Worm (Caenorhabditis elegans) whole organism, midembryonic: ENCODE data around the gene rnst-2.

Source experiments
- cog-1 ChIP-seq: sonication (generic microtip); optimal IDR thresholded peaks from 2 replicates; lab custom pipeline; 2016; ENCODE audit warnings: missing genetic modification characterization, missing compliant biosample characterization
- klf-2 ChIP-seq: fragments of 200-800 bp; sonication (Bioruptor generic); conservative IDR thresholded peaks from 2 replicates; pipeline ENCODE4 v1.3.6; 2022; ENCODE audit warnings: missing genetic modification reagents, missing genetic modification characterization, missing compliant biosample characterization
- ztf-23 ChIP-seq: fragments of 200-800 bp; sonication (Bioruptor generic); IDR thresholded peaks from 2 replicates; pipeline ENCODE4 v1.3.6; 2022; ENCODE audit warnings: missing genetic modification reagents, missing genetic modification characterization, missing compliant biosample characterization
- ztf-29 ChIP-seq: fragments of 200-800 bp; sonication (Bioruptor generic); IDR thresholded peaks from 2 replicates; pipeline ENCODE4 v1.3.6; 2022; ENCODE audit warnings: missing genetic modification reagents, missing genetic modification characterization, missing compliant biosample characterization

- TF ChIP-seq klf-2 (GFP tag; lab: Robert Waterston, UW) (no peak), cog-1 (no peak), ztf-23 (GFP tag; lab: Robert Waterston, UW) (no peak), ztf-29 (no peak)
These were observed 41.2 kb downstream of the rnst-2 start for ce11 chrV:1102569-1102968.
